Worm (Caenorhabditis elegans) whole organism, early embryonic: Measurements from ENCODE around the gene srh-190.

Experiments used
- F13C5.2 ChIP-seq: sonication (generic microtip); optimal IDR thresholded peaks from 2 replicates; lab custom pipeline; 2017; ENCODE audit warnings: mild to moderate bottlenecking, missing genetic modification characterization, inconsistent platforms, missing compliant biosample characterization
- aly-1 ChIP-seq: sonication (generic microtip); optimal IDR thresholded peaks from 2 replicates; lab custom pipeline; 2016; ENCODE audit warnings: missing genetic modification characterization, missing compliant biosample characterization
- ama-1 ChIP-seq: fragments of 150-350 bp; optimal IDR thresholded peaks from 2 replicates; lab custom pipeline; 2014
- ceh-13 ChIP-seq: fragments of 200-800 bp; sonication (Bioruptor generic); optimal IDR thresholded peaks from 2 replicates; lab custom pipeline; 2018; ENCODE audit warnings: mild to moderate bottlenecking, missing genetic modification characterization, missing compliant biosample characterization
- flt-1 ChIP-seq: fragments of 200-800 bp; sonication (Bioruptor generic); IDR thresholded peaks from 2 replicates; pipeline ENCODE4 v1.3.6; 2022; ENCODE audit warnings: missing genetic modification characterization, missing compliant biosample characterization
- hnd-1 ChIP-seq: sonication (generic microtip); optimal IDR thresholded peaks from 2 replicates; lab custom pipeline; 2016; ENCODE audit warnings: missing genetic modification characterization, missing compliant biosample characterization
- pes-1 ChIP-seq: fragments of 200-800 bp; sonication (Bioruptor generic); IDR thresholded peaks from 2 replicates; pipeline ENCODE4 v1.3.6; 2022; ENCODE audit warnings: missing genetic modification reagents, missing genetic modification characterization, missing compliant biosample characterization
- sea-1 ChIP-seq: fragments of 200-800 bp; sonication (Bioruptor generic); conservative IDR thresholded peaks from 2 replicates; pipeline ENCODE4 v1.3.6; 2022; ENCODE audit warnings: missing genetic modification characterization, missing compliant biosample characterization
- tbx-11 ChIP-seq: fragments of 200-800 bp; sonication (Bioruptor generic); IDR thresholded peaks from 2 replicates; pipeline ENCODE4 v1.3.6; 2022; ENCODE audit warnings: missing genetic modification characterization, missing compliant biosample characterization

ce11 chrV:3896018-3896417 lies 6.9 kb upstream of the srh-190 start:
- no peak for TF ChIP-seq ama-1 (lab: Kevin White, UChicago)
- no peak for TF ChIP-seq F13C5.2 (tag; lab: Kevin White, UChicago)
- TF ChIP-seq hnd-1 (tag; lab: Kevin White, UChicago), result no peak
- no peak for TF ChIP-seq ceh-13 (GFP tag; lab: Kevin White, UChicago)
- no peak for TF ChIP-seq tbx-11 (GFP tag; lab: Robert Waterston, UW)
- TF ChIP-seq flt-1, result no peak
- no peak for TF ChIP-seq sea-1 (GFP tag; lab: Robert Waterston, UW)
- no peak for TF ChIP-seq pes-1
- TF ChIP-seq aly-1 (tag; lab: Kevin White, UChicago), result no peak
